Worm (Caenorhabditis elegans): ENCODE data around the gene C34E10.10.

The C34E10.10 gene

DNA sequence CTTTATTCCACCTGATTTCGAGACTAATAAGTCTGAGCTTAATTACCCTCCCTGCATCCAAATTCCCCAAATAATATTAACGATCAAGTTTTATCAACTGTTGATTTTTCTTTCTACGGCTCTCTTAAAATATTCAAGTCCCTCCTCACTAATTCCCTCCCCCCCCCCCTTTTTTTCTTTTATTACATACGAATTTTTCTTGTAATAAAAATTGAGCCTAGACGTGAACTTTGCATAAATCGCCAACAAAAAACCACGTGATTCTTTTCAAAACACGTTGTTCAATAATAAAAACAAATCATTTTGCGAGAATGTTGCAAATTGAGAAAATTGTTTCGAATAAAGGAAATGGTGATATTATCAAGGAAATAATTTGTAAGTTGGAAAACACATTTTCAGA lies 39.3 kb downstream of the C34E10.10 start, which contains the start of gene K10D2.8:
Gene K10D2.8 (plus strand): TSS at position 301 of the 400 bp plus-strand sequence.
- TF ChIP-seq dmd-9 (GFP tag; IDR thresholded peaks at IDR 0.05): no peak
- no peak for TF ChIP-seq tag-97 (GFP tag; IDR thresholded peaks at IDR 0.05)
- no peak for TF ChIP-seq ceh-44 (GFP tag; IDR thresholded peaks at IDR 0.05)
- no peak for TF ChIP-seq egl-43 (GFP tag; IDR thresholded peaks at IDR 0.05)
- no peak for TF ChIP-seq jun-1 (tag; optimal IDR thresholded peaks at IDR 0.05)
- no peak for TF ChIP-seq duxl-1 (tag; optimal IDR thresholded peaks at IDR 0.05; ENCODE audit: poor library complexity)
- no peak for TF ChIP-seq nhr-41 (GFP tag; IDR thresholded peaks at IDR 0.05)
- TF ChIP-seq nhr-28 (tag; optimal IDR thresholded peaks at IDR 0.05): no peak
- no peak for TF ChIP-seq dmd-6 (GFP tag; IDR thresholded peaks at IDR 0.05)
- TF ChIP-seq tra-1 (GFP tag; IDR thresholded peaks at IDR 0.05): no peak
- no peak for TF ChIP-seq ztf-7 (tag; optimal IDR thresholded peaks at IDR 0.05)

DNA sequence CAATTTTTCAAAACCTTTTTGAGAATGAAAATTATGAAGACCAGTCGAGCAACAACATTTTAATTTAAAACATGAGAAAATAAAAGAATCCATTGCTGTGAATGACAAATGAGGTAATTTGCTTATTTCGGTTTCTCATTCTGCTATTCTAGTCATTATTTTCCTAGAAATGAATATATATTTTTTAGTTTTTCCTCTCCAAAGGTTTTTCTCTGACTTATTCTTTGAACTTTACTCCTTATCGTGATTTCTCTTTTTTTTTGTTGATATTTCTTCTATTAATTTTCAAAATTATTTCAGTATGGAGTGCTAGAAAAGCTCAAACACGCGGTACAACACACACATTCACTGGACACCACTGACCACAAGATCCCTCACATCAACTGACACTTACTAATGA lies 42.1 kb downstream of the C34E10.10 start, which contains the start of gene pup-2:
Gene pup-2 (plus strand): TSS at position 301 of the 400 bp plus-strand sequence.
- TF ChIP-seq lim-7 (GFP tag; IDR thresholded peaks at IDR 0.05): no peak
- no peak for TF ChIP-seq Y48G9A.11 (GFP tag; IDR thresholded peaks at IDR 0.05)
- TF ChIP-seq F10B5.3 (tag; optimal IDR thresholded peaks at IDR 0.05): no peak
- no peak for TF ChIP-seq zip-11 (GFP tag; IDR thresholded peaks at IDR 0.05)
- TF ChIP-seq daf-19 (GFP tag; conservative IDR thresholded peaks at IDR 0.05): no peak
- no peak for TF ChIP-seq nhr-102 (tag; optimal IDR thresholded peaks at IDR 0.05)
- no peak for TF ChIP-seq R02D3.7 (tag; optimal IDR thresholded peaks at IDR 0.05)
- no peak for TF ChIP-seq mxl-2 (GFP tag; conservative IDR thresholded peaks at IDR 0.05)
- TF ChIP-seq ceh-20 (GFP tag; IDR thresholded peaks at IDR 0.05): no peak
- no peak for TF ChIP-seq zag-1 (tag; optimal IDR thresholded peaks at IDR 0.05)
- no peak for TF ChIP-seq F37D6.2 (tag; optimal IDR thresholded peaks at IDR 0.05)
- no peak for TF ChIP-seq snpc-1.2 (GFP tag; IDR thresholded peaks at IDR 0.05)
- no peak for TF ChIP-seq ztf-7 (tag; optimal IDR thresholded peaks at IDR 0.05)
- TF ChIP-seq lin-39 (tag; optimal IDR thresholded peaks at IDR 0.05): no peak
- TF ChIP-seq T20F7.1 (GFP tag; optimal IDR thresholded peaks at IDR 0.05): no peak
- TF ChIP-seq vab-7 (GFP tag; IDR thresholded peaks at IDR 0.05): no peak

DNA sequence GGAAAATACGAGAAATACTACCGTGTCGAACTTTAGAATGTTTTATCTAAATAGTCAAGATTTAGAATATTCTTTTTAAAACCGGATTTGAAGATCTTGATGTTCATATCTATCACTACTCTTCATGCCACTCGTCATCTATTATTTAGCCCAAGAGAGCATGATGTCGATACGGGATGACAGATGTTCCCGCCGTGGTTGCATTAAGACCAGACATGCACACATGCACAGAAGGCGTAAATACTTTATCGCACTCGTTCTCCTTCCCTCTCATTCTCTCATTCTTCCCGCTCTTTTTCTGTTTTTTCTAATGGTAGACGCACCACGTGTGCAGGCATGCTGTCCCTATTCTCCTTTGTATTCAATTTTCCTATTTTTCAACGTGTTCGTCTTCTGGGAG lies 44.3 kb downstream of the C34E10.10 start:
- TF ChIP-seq mes-2 (tag; optimal IDR thresholded peaks at IDR 0.05; ENCODE audit: poor library complexity, severe bottlenecking) (no peak), hmg-1.1 (GFP tag; IDR thresholded peaks at IDR 0.05) (0 out of 2 replicates have a peak, but pooled peaks have one; percentile 20), hlh-30 (tag; optimal IDR thresholded peaks at IDR 0.05; ENCODE audit: insufficient read depth) (peak; percentile 11), nhr-41 (GFP tag; IDR thresholded peaks at IDR 0.05) (no peak), mdl-1 (tag; optimal IDR thresholded peaks at IDR 0.05) (peak in 1 of 2 experiments; percentile 5), daf-19 (GFP tag; conservative IDR thresholded peaks at IDR 0.05) (no peak)

DNA sequence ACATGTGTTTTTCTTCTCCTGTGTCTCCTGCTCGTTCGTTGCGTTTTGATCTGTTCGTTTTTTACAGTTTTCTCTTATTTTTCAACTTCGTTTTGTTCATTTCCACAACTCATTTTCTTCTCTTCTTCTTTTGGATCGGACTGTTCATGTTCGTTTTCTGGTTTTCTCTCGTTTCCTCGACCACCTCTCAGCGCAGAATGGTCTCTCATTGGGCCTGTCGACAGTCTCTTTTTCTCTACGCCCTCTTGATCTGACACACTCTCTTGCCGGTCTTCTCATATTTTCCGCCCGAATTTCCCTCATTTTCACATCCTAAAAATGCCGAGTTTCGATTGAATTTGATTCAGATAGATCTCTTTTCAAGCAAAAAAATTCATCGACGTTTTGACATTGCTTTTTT lies 46.0 kb downstream of the C34E10.10 start:
- TF ChIP-seq nhr-41 (GFP tag; IDR thresholded peaks at IDR 0.05) (no peak), dmd-6 (GFP tag; IDR thresholded peaks at IDR 0.05) (no peak), aha-1 (tag) (peak; percentile 5), T20F7.1 (GFP tag; optimal IDR thresholded peaks at IDR 0.05) (no peak), nhr-28 (tag; optimal IDR thresholded peaks at IDR 0.05) (peak; percentile 4)

DNA sequence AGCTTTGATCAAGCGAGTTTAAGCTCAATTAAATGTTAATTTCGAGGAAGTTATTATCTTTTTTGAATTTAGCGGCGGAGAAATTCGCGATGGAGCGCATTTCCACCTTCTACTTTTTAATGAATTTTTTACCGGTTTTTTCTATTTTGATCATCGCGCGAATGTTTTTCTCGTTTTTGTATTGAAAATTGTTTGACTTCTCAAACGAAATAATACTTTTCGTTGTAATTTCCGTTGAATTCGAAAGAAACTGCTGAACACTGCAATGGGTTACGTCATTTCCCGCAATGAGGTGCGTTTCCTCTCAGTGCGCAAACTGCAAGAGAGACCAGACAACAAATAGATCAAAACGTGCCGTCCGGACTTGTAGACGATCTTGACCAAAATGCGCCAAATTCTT lies 46.5 kb downstream of the C34E10.10 start:
- TF ChIP-seq zfp-3 (GFP tag; conservative IDR thresholded peaks at IDR 0.05) (no peak), F49E8.2 (tag; optimal IDR thresholded peaks at IDR 0.05; ENCODE audit: borderline replicate concordance) (no peak), ces-1 (GFP tag; optimal IDR thresholded peaks at IDR 0.05) (no peak), unc-39 (tag; optimal IDR thresholded peaks at IDR 0.05) (no peak), hlh-30 (tag; optimal IDR thresholded peaks at IDR 0.05; ENCODE audit: insufficient read depth) (peak; percentile 10), lin-38 (GFP tag; IDR thresholded peaks at IDR 0.05) (peak; percentile 72), snpc-4 (tag; optimal IDR thresholded peaks at IDR 0.05) (no peak), dpl-1 (GFP tag; optimal IDR thresholded peaks at IDR 0.05) (peak; percentile 1), egl-43 (GFP tag; IDR thresholded peaks at IDR 0.05) (no peak), attf-4 (tag; optimal IDR thresholded peaks at IDR 0.05) (no peak), nhr-25 (tag; optimal IDR thresholded peaks at IDR 0.05; ENCODE audit: borderline replicate concordance, insufficient read depth) (no peak), mdl-1 (tag; optimal IDR thresholded peaks at IDR 0.05) (peak in 1 of 2 experiments; percentile 38), Y105C5A.15 (GFP tag; IDR thresholded peaks at IDR 0.05) (no peak), hlh-11 (tag; optimal IDR thresholded peaks at IDR 0.05) (peak; percentile 19), Y75B8A.6 (GFP tag; IDR thresholded peaks at IDR 0.05) (no peak), duxl-1 (tag; optimal IDR thresholded peaks at IDR 0.05; ENCODE audit: poor library complexity) (no peak), zip-11 (GFP tag; IDR thresholded peaks at IDR 0.05) (no peak), spr-3 (GFP tag; optimal IDR thresholded peaks at IDR 0.05) (no peak)

Data from whole organism, L4 larva.